Fruit fly (Drosophila melanogaster) whole organism, embryonic: ENCODE results near the gene dyl.

Experiments
- Ada2b ChIP-seq: fragments of 200-800 bp; sonication (Bioruptor generic); IDR thresholded peaks from 2 replicates; pipeline ENCODE4 v1.3.6; 2022; ENCODE audit warnings: missing biosample characterization, missing genetic modification characterization
- Adf1 ChIP-seq: fragments of 200-800 bp; sonication (Bioruptor generic); IDR thresholded peaks from 2 replicates; pipeline ENCODE4 v1.3.6; 2022; ENCODE audit warnings: missing biosample characterization, missing genetic modification characterization
- Asciz ChIP-seq: fragments of 200-800 bp; sonication (Bioruptor generic); optimal IDR thresholded peaks from 2 replicates; lab custom pipeline; 2017; ENCODE audit warnings: missing biosample characterization, mild to moderate bottlenecking, missing genetic modification characterization, missing genetic modification reagents
- Blimp-1 ChIP-seq: fragments of 200-800 bp; sonication (Bioruptor generic); optimal IDR thresholded peaks from 3 replicates; lab custom pipeline; 2018; ENCODE audit warnings: missing biosample characterization, missing genetic modification characterization, mild to moderate bottlenecking, moderate library complexity, missing genetic modification reagents
- Bteb2 ChIP-seq: fragments of 200-800 bp; sonication (Bioruptor generic); optimal IDR thresholded peaks from 2 replicates; lab custom pipeline; 2016; ENCODE audit warnings: missing biosample characterization, missing genetic modification characterization
- CG10267 ChIP-seq: fragments of 200-800 bp; sonication (Bioruptor generic); optimal IDR thresholded peaks from 2 replicates; lab custom pipeline; 2018; ENCODE audit warnings: missing biosample characterization, mild to moderate bottlenecking, missing genetic modification characterization, moderate library complexity
- CG11247 ChIP-seq: fragments of 200-800 bp; sonication (Bioruptor generic); IDR thresholded peaks from 2 replicates; pipeline ENCODE4 v1.3.6; 2022; ENCODE audit warnings: missing biosample characterization, missing genetic modification characterization
- CG11504 ChIP-seq: fragments of 200-800 bp; sonication (Bioruptor generic); optimal IDR thresholded peaks from 3 replicates; lab custom pipeline; 2019; ENCODE audit warnings: missing biosample characterization, mild to moderate bottlenecking, missing genetic modification characterization, moderate library complexity
- CG11695 ChIP-seq: fragments of 200-800 bp; sonication (Bioruptor generic); IDR thresholded peaks from 3 replicates; pipeline ENCODE4 v1.3.6; 2022; ENCODE audit warnings: missing biosample characterization, missing genetic modification characterization
- CG12391 ChIP-seq: fragments of 200-800 bp; sonication (Bioruptor generic); optimal IDR thresholded peaks from 3 replicates; lab custom pipeline; 2018; ENCODE audit warnings: missing biosample characterization, mild to moderate bottlenecking, missing genetic modification characterization, moderate library complexity
- CG1529 ChIP-seq: fragments of 200-800 bp; sonication (Bioruptor generic); optimal IDR thresholded peaks from 3 replicates; lab custom pipeline; 2018; ENCODE audit warnings: missing biosample characterization, missing genetic modification characterization
- CG17361 ChIP-seq: fragments of 200-800 bp; sonication (Bioruptor generic); IDR thresholded peaks from 3 replicates; pipeline ENCODE4 v1.3.6; 2022; ENCODE audit warnings: missing biosample characterization, missing genetic modification characterization
- CG17385 ChIP-seq: fragments of 200-800 bp; sonication (Bioruptor generic); optimal IDR thresholded peaks from 3 replicates; lab custom pipeline; 2018; ENCODE audit warnings: missing biosample characterization, mild to moderate bottlenecking, missing genetic modification characterization
- CG1832 ChIP-seq: fragments of 200-800 bp; sonication (Bioruptor generic); optimal IDR thresholded peaks from 2 replicates; lab custom pipeline; 2017; ENCODE audit warnings: missing biosample characterization, mild to moderate bottlenecking, missing genetic modification characterization, inconsistent platforms
- CG30403 ChIP-seq: fragments of 200-800 bp; sonication (Bioruptor generic); optimal IDR thresholded peaks from 3 replicates; lab custom pipeline; 2016; ENCODE audit warnings: missing biosample characterization, missing genetic modification characterization
- CG4328 ChIP-seq: fragments of 200-800 bp; sonication (Bioruptor generic); optimal IDR thresholded peaks from 3 replicates; lab custom pipeline; 2017; ENCODE audit warnings: missing biosample characterization, missing genetic modification reagents, missing genetic modification characterization
- CG6689 ChIP-seq: fragments of 200-800 bp; sonication (Bioruptor generic); IDR thresholded peaks from 2 replicates; pipeline ENCODE4 v1.3.6; 2022; ENCODE audit warnings: missing biosample characterization, missing genetic modification characterization
- CG7556 ChIP-seq: fragments of 200-800 bp; sonication (Bioruptor generic); optimal IDR thresholded peaks from 2 replicates; lab custom pipeline; 2017; ENCODE audit warnings: missing biosample characterization, mild to moderate bottlenecking, missing genetic modification characterization
- D19A ChIP-seq: fragments of 200-800 bp; optimal IDR thresholded peaks from 3 replicates; lab custom pipeline; 2019; ENCODE audit warnings: missing biosample characterization, mild to moderate bottlenecking, missing genetic modification characterization, moderate library complexity
- Dll ChIP-seq: fragments of 200-800 bp; sonication (Bioruptor generic); IDR thresholded peaks from 4 replicates; pipeline ENCODE4 v1.3.6; 2022; ENCODE audit warnings: missing biosample characterization, missing genetic modification characterization; ENCODE audit not compliant: partially characterized antibody
- Gug ChIP-seq: fragments of 200-800 bp; sonication (Bioruptor generic); IDR thresholded peaks from 4 replicates; pipeline ENCODE4 v1.3.6; 2022; ENCODE audit warnings: missing biosample characterization, missing genetic modification characterization
- HLH54F ChIP-seq: fragments of 200-800 bp; sonication (Bioruptor generic); optimal IDR thresholded peaks from 3 replicates; lab custom pipeline; 2016; ENCODE audit warnings: missing biosample characterization, missing genetic modification characterization
- HLHmδ ChIP-seq: fragments of 200-800 bp; sonication (Bioruptor generic); optimal IDR thresholded peaks from 2 replicates; lab custom pipeline; 2018; ENCODE audit warnings: missing biosample characterization, mild to moderate bottlenecking, missing genetic modification characterization, moderate library complexity
- Med ChIP-seq: fragments of 200-800 bp; sonication (Bioruptor generic); peaks from one replicate; lab custom pipeline; 2016; ENCODE audit warnings: missing biosample characterization, missing genetic modification characterization, mild to moderate bottlenecking, inconsistent platforms, moderate library complexity
- Mrtf ChIP-seq: fragments of 200-800 bp; sonication (Bioruptor generic); IDR thresholded peaks from 3 replicates; pipeline ENCODE4 v1.3.6; 2022; ENCODE audit warnings: missing biosample characterization, missing genetic modification characterization
- PHDP ChIP-seq: fragments of 200-800 bp; sonication (Bioruptor generic); optimal IDR thresholded peaks from 3 replicates; lab custom pipeline; 2018; ENCODE audit warnings: missing biosample characterization, mild to moderate bottlenecking, missing genetic modification characterization, moderate library complexity
- Pdp1 ChIP-seq, 2 experiments: fragments of 200-800 bp; sonication (Bioruptor generic); optimal IDR thresholded peaks; 3 replicates each; lab custom pipeline; 2016; ENCODE audit warnings: missing biosample characterization in 2 of 2, missing genetic modification characterization in 2 of 2, mild to moderate bottlenecking in 1 of 2, moderate library complexity in 1 of 2
- ase ChIP-seq: fragments of 200-800 bp; sonication (Bioruptor generic); IDR thresholded peaks from 3 replicates; pipeline ENCODE4 v1.3.6; 2022; ENCODE audit warnings: missing biosample characterization, missing genetic modification characterization
- cad ChIP-seq: fragments of >200 bp; optimal IDR thresholded peaks from 2 replicates; lab custom pipeline; 2017; ENCODE audit warnings: missing biosample characterization, missing genetic modification characterization
- corto ChIP-seq: fragments of 200-800 bp; sonication (Bioruptor generic); optimal IDR thresholded peaks from 2 replicates; lab custom pipeline; 2016; ENCODE audit warnings: missing biosample characterization, mild to moderate bottlenecking, missing genetic modification characterization, moderate library complexity
- dati ChIP-seq: fragments of 200-800 bp; sonication (Bioruptor generic); IDR thresholded peaks from 2 replicates; pipeline ENCODE4 v1.3.6; 2022; ENCODE audit warnings: missing biosample characterization, missing genetic modification characterization
- fd96Cb ChIP-seq: fragments of 200-800 bp; sonication (Bioruptor generic); optimal IDR thresholded peaks from 2 replicates; lab custom pipeline; 2018; ENCODE audit warnings: missing biosample characterization, mild to moderate bottlenecking, missing genetic modification characterization, moderate library complexity
- grau ChIP-seq: fragments of 200-800 bp; optimal IDR thresholded peaks from 3 replicates; lab custom pipeline; 2019; ENCODE audit warnings: missing biosample characterization, mild to moderate bottlenecking, missing genetic modification characterization, moderate library complexity
- gsb-n ChIP-seq: fragments of 200-800 bp; sonication (Bioruptor generic); optimal IDR thresholded peaks from 3 replicates; lab custom pipeline; 2018; ENCODE audit warnings: missing biosample characterization, mild to moderate bottlenecking, missing genetic modification characterization
- hb ChIP-seq: fragments of 200-800 bp; sonication (Bioruptor generic); IDR thresholded peaks from 3 replicates; pipeline ENCODE4 v1.3.6; 2022; ENCODE audit warnings: missing biosample characterization, missing genetic modification characterization; ENCODE audit not compliant: partially characterized antibody
- kay ChIP-seq: fragments of 200-800 bp; sonication (Bioruptor generic); optimal IDR thresholded peaks from 2 replicates; lab custom pipeline; 2016; ENCODE audit warnings: missing biosample characterization, missing genetic modification characterization
- ken ChIP-seq: fragments of 200-800 bp; sonication (Bioruptor generic); IDR thresholded peaks from 3 replicates; pipeline ENCODE4 v1.3.6; 2022; ENCODE audit warnings: missing biosample characterization, missing genetic modification characterization
- lab ChIP-seq: fragments of 200-800 bp; sonication (Bioruptor generic); optimal IDR thresholded peaks from 3 replicates; lab custom pipeline; 2017; ENCODE audit warnings: missing biosample characterization, missing genetic modification characterization, mild to moderate bottlenecking, moderate library complexity, missing genetic modification reagents
- lov ChIP-seq, 2 experiments: fragments of 200-800 bp in 1 of 2; fragments of >200 bp in 1 of 2; sonication (Bioruptor generic) in 1 of 2; IDR thresholded peaks in 1 of 2; optimal IDR thresholded peaks in 1 of 2; 2 replicates in 1 of 2; 3 replicates in 1 of 2; pipeline versions ENCODE4 v1.3.6 to Lab custom; 2017 to 2022; ENCODE audit warnings: missing biosample characterization in 1 of 2, missing genetic modification characterization in 1 of 2
- oc ChIP-seq: fragments of 200-800 bp; sonication (Bioruptor generic); optimal IDR thresholded peaks from 2 replicates; lab custom pipeline; 2018; ENCODE audit warnings: missing biosample characterization, mild to moderate bottlenecking, missing genetic modification characterization, moderate library complexity
- org-1 ChIP-seq: fragments of 200-800 bp; sonication (Bioruptor generic); optimal IDR thresholded peaks from 2 replicates; lab custom pipeline; 2017; ENCODE audit warnings: missing biosample characterization, missing genetic modification characterization
- schlank ChIP-seq: fragments of 200-800 bp; sonication (Bioruptor generic); optimal IDR thresholded peaks from 2 replicates; lab custom pipeline; 2018; ENCODE audit warnings: missing biosample characterization, mild to moderate bottlenecking, missing genetic modification characterization
- sd ChIP-seq: fragments of 200-800 bp; sonication (Bioruptor generic); optimal IDR thresholded peaks from 3 replicates; lab custom pipeline; 2018; ENCODE audit warnings: missing biosample characterization, mild to moderate bottlenecking, missing genetic modification characterization, moderate library complexity
- shn ChIP-seq: fragments of 200-800 bp; sonication (Bioruptor generic); optimal IDR thresholded peaks from 3 replicates; lab custom pipeline; 2016; ENCODE audit warnings: missing biosample characterization, missing genetic modification characterization
- tna ChIP-seq: fragments of 200-800 bp; sonication (Bioruptor generic); IDR thresholded peaks from 2 replicates; pipeline ENCODE4 v1.3.6; 2022; ENCODE audit warnings: missing biosample characterization, missing genetic modification characterization; ENCODE audit not compliant: partially characterized antibody
- unpg ChIP-seq: fragments of 200-800 bp; sonication (Bioruptor generic); optimal IDR thresholded peaks from 3 replicates; lab custom pipeline; 2018; ENCODE audit warnings: missing biosample characterization, mild to moderate bottlenecking, missing genetic modification characterization, moderate library complexity
- vnd ChIP-seq: fragments of 200-800 bp; sonication (Bioruptor generic); IDR thresholded peaks from 3 replicates; pipeline ENCODE4 v1.3.6; 2022; ENCODE audit warnings: missing biosample characterization, missing genetic modification characterization; ENCODE audit not compliant: partially characterized antibody
- zfh1 ChIP-seq: fragments of 200-800 bp; sonication (Bioruptor generic); IDR thresholded peaks from 3 replicates; pipeline ENCODE4 v1.3.6; 2022; ENCODE audit warnings: missing biosample characterization, missing genetic modification characterization

dyl gene

dm6 chr3L:4354898-4355627, 47.5 kb upstream of the dyl start (continued):
- TF ChIP-seq CG10267 (peak; percentile 10), CG17361 (GFP tag; lab: Robert Waterston, UW) (peak; percentile 69; the same call in 1 of the 3 replicates), lab (GFP tag; lab: Kevin White, UChicago) (peak; percentile 5), CG7556 (peak; percentile 37), unpg (GFP tag; lab: Kevin White, UChicago) (peak; percentile 26), fd96Cb (tag; lab: Kevin White, UChicago) (peak; percentile 13), CG1529 (no peak), hb (no peak), CG4328 (no peak), vnd (GFP tag; lab: Robert Waterston, UW) (no peak), tna (no peak), Med (GFP tag; lab: Kevin White, UChicago) (peak; percentile 28), Gug (no peak), gsb-n (tag; lab: Kevin White, UChicago) (no peak), Dll (no peak)

DNA sequence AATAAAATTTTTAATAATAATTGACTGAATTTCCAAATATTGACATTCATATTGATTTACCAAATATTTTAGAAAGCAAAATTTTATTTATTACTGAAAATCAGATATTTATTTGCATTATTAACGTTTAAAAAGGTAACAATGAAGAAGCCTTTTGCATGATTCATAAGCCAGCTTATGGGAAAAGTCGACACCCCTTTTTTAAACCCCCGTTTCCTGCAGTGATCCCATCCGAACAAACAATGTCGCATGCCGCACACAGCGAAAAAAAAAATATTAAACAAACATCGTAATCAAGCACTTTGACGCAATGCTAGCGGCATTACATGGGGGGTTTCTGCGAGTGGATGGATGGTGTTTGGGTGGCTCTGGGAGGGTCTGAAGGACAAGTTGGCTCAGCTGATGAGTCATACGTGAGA, 46.1 kb upstream of the dyl start:
- TF ChIP-seq Asciz (GFP tag; lab: Kevin White, UChicago) (peak; percentile 17), cad (GFP tag; lab: Kevin White, UChicago) (no peak), PHDP (tag; lab: Kevin White, UChicago) (peak; percentile 33), CG6689 (no peak), kay (GFP tag; lab: Kevin White, UChicago) (peak; percentile 28), CG7556 (peak; percentile 80), lov (optimal IDR thresholded peaks at IDR 0.05; lab: Kevin White, UChicago) (no peak), lov (GFP tag; IDR thresholded peaks at IDR 0.05; lab: Robert Waterston, UW) (0 out of 3 replicates have a peak, but pooled peaks have one; percentile 8), grau (tag; lab: Kevin White, UChicago) (peak; percentile 48), CG30403 (GFP tag; lab: Kevin White, UChicago) (peak; percentile 39), Ada2b (GFP tag; lab: Robert Waterston, UW) (peak; percentile 34; the same call in 1 of the 2 replicates), ase (no peak), schlank (tag; lab: Kevin White, UChicago) (peak; percentile 44), Blimp-1 (GFP tag; lab: Kevin White, UChicago) (peak; percentile 22), Mrtf (0 out of 3 replicates have a peak, but pooled peaks have one; percentile 20), ken (GFP tag; lab: Robert Waterston, UW) (peak; percentile 55; the same call in 1 of the 3 replicates), org-1 (GFP tag; lab: Kevin White, UChicago) (peak; percentile 26), Adf1 (GFP tag; lab: Robert Waterston, UW) (no peak), CG1832 (no peak), CG17385 (GFP tag; lab: Kevin White, UChicago) (peak; percentile 18), HLHmδ (GFP tag; lab: Kevin White, UChicago) (no peak), Bteb2 (GFP tag; lab: Kevin White, UChicago) (peak; percentile 19), CG12391 (tag; lab: Kevin White, UChicago) (peak; percentile 12), zfh1 (GFP tag; lab: Robert Waterston, UW) (no peak), shn (GFP tag; lab: Kevin White, UChicago) (peak; percentile 38), dati (no peak), CG11504 (tag; lab: Kevin White, UChicago) (peak; percentile 57), oc (tag; lab: Kevin White, UChicago) (peak; percentile 59), CG11695 (GFP tag; lab: Robert Waterston, UW) (no peak), sd (tag; lab: Kevin White, UChicago) (peak; percentile 8), D19A (tag; lab: Kevin White, UChicago) (peak; percentile 25), corto (GFP tag; lab: Kevin White, UChicago) (no peak), CG11247 (GFP tag; lab: Robert Waterston, UW) (peak; percentile 29; the same call in 1 of the 2 replicates), Pdp1 (GFP tag; optimal IDR thresholded peaks at IDR 0.05; lab: Kevin White, UChicago) (peak; percentile 19 to 43), HLH54F (GFP tag; lab: Kevin White, UChicago) (no peak)
